Fruit fly (Drosophila melanogaster) whole organism, embryonic: ENCODE data around the gene CG46506.
"Not testable (repeated sequence)": the region's sequence is repeated elsewhere in the genome, so short reads cannot be mapped to it uniquely, and the experiment has no call there.

Experiments
- CG30020 ChIP-seq: fragments of 200-800 bp; optimal IDR thresholded peaks from 2 replicates; lab custom pipeline; 2019; ENCODE audit warnings: missing biosample characterization, mild to moderate bottlenecking, missing genetic modification characterization, moderate library complexity
- CG6683 ChIP-seq: fragments of 200-800 bp; sonication (Bioruptor generic); optimal IDR thresholded peaks from 2 replicates; lab custom pipeline; 2017; ENCODE audit warnings: missing biosample characterization, mild to moderate bottlenecking, missing genetic modification characterization, missing genetic modification reagents
- CG9437 ChIP-seq: fragments of 200-800 bp; sonication (Bioruptor generic); optimal IDR thresholded peaks from 2 replicates; lab custom pipeline; 2018; ENCODE audit warnings: missing biosample characterization, mild to moderate bottlenecking, missing genetic modification characterization
- CG9797 ChIP-seq: fragments of 200-800 bp; sonication (Bioruptor generic); optimal IDR thresholded peaks from 3 replicates; lab custom pipeline; 2018; ENCODE audit warnings: missing biosample characterization, mild to moderate bottlenecking, missing genetic modification characterization
- Dfd ChIP-seq, 2 experiments: fragments of >200 bp; optimal IDR thresholded peaks; 2 replicates each; lab custom pipeline; 2017; ENCODE audit warnings: missing biosample characterization in 2 of 2, missing genetic modification characterization in 2 of 2
- Doc3 ChIP-seq: fragments of 200-800 bp; sonication (Bioruptor generic); IDR thresholded peaks from 3 replicates; pipeline ENCODE4 v1.3.6; 2022; ENCODE audit warnings: missing biosample characterization, missing genetic modification characterization; ENCODE audit not compliant: partially characterized antibody
- Tbp ChIP-seq: fragments of >200 bp; optimal IDR thresholded peaks from 2 replicates; lab custom pipeline; 2018; ENCODE audit warnings: missing biosample characterization, missing genetic modification characterization
- fd3F ChIP-seq: fragments of 200-800 bp; sonication (Bioruptor generic); optimal IDR thresholded peaks from 2 replicates; lab custom pipeline; 2018; ENCODE audit warnings: missing biosample characterization, mild to moderate bottlenecking, missing genetic modification characterization, moderate library complexity
- pan ChIP-seq, 4 experiments: fragments of >200 bp in 3 of 4; fragments of 200-800 bp in 1 of 4; sonication (Bioruptor generic) in 1 of 4; optimal IDR thresholded peaks in 3 of 4; IDR thresholded peaks in 1 of 4; 2 replicates each; pipeline versions ENCODE4 v1.3.6 to Lab custom; 2017 to 2022; ENCODE audit warnings: missing biosample characterization in 2 of 4, missing genetic modification characterization in 2 of 4, mixed read lengths in 1 of 4

DNA sequence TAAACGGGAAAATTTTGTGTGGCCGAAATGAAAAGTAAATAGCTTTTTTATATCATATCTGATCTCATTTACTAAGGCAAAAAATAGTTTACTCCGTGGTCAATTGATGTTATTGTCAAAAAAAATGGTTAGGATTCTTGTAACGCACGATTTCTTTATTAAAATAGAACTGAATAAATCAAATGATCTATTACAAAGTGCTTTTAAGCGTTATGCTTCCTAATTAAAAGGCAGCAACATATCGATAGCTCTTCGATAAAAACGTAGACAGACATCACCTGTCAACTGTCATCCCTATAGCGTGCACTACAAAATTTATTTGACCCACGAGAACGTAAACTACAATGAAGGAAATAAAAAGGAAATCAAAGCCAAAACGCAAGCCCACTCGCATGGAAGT, 14.9 kb upstream of the CG46506 start, which contains the start of gene CG40813:
- TF ChIP-seq Dfd (GFP tag; optimal IDR thresholded peaks at IDR 0.05; lab: Kevin White, UChicago); CG9437; pan (optimal IDR thresholded peaks at IDR 0.05; lab: Kevin White, UChicago); pan (GFP tag; optimal IDR thresholded peaks at IDR 0.05 in 1 of 2, IDR thresholded peaks at IDR 0.05 in 1 of 2); CG9797; fd3F (GFP tag; lab: Kevin White, UChicago); CG6683 (GFP tag; lab: Kevin White, UChicago); Tbp (GFP tag; lab: Kevin White, UChicago); Doc3; CG30020 (tag; lab: Kevin White, UChicago): not testable (repeated sequence)
